Fruit fly (Drosophila melanogaster) whole organism: Measurements from ENCODE around the gene sac.

ENCODE experiments used
- CG8478 ChIP-seq: fragments of >200 bp; optimal IDR thresholded peaks from 2 replicates; lab custom pipeline; 2018; ENCODE audit warnings: inconsistent platforms
- EcR ChIP-seq, 2 experiments: fragments of >200 bp; optimal IDR thresholded peaks; 2 replicates each; lab custom pipeline; 2017; ENCODE audit warnings: missing biosample characterization in 2 of 2, missing genetic modification characterization in 2 of 2, missing genetic modification reagents in 2 of 2
- psq ChIP-seq: fragments of >200 bp; optimal IDR thresholded peaks from 2 replicates; lab custom pipeline; 2017
- usp ChIP-seq: fragments of >200 bp; optimal IDR thresholded peaks from 2 replicates; lab custom pipeline; 2017; ENCODE audit warnings: missing biosample characterization, missing genetic modification characterization, mixed read lengths

DNA sequence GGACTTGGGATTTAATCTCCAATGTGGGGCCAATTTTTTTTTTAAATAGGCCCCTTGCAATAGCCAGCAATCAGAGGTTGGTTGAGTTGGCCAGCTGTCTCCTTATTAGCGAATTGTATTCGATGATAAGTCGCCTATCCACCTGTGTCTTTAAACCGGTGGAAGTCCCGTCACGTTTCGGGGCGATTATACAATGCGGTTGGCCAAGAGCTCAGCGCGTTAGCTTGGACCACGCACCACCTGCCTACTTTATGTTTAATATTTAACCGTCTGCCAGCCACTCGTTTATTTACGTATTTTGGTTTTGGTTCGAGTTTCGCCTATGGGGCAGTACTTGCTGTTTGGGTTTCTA lies 9.9 kb upstream of the sac start:
- TF ChIP-seq usp (GFP tag; lab: Kevin White, UChicago) (no peak), EcR (GFP tag; optimal IDR thresholded peaks at IDR 0.05; lab: Kevin White, UChicago) (no peak), psq (lab: Kevin White, UChicago) (no peak), CG8478 (lab: Kevin White, UChicago) (no peak)
